Fruit fly (Drosophila melanogaster): Measurements from ENCODE around the gene Fum3.
A peak's percentile ranks its signal among the peaks of the same experiment; 100 is the strongest.

Gene Fum3

dm6 chr3L:11511243-11511642 is 45.6 kb upstream of the Fum3 start (continued):
- TF ChIP-seq yki (optimal IDR thresholded peaks at IDR 0.05) = no peak
- peak; percentile 39 for TF ChIP-seq Dek (tag; optimal IDR thresholded peaks at IDR 0.05)
- TF ChIP-seq HmgZ (tag; optimal IDR thresholded peaks at IDR 0.05) = peak; percentile 22
- 0 out of 4 replicates have a peak, but pooled peaks have one; percentile 38 for TF ChIP-seq chinmo (GFP tag; IDR thresholded peaks at IDR 0.05; ENCODE audit: partially characterized antibody)
- TF ChIP-seq Dip2 (GFP tag; IDR thresholded peaks at IDR 0.05) = no peak
- no peak for TF ChIP-seq seq (GFP tag; IDR thresholded peaks at IDR 0.05)
- TF ChIP-seq stc (GFP tag; IDR thresholded peaks at IDR 0.05) = no peak
- no peak for TF ChIP-seq CG2129 (GFP tag; IDR thresholded peaks at IDR 0.05; ENCODE audit: partially characterized antibody)
- no peak for TF ChIP-seq CG30431 (GFP tag; optimal IDR thresholded peaks at IDR 0.05)
- TF ChIP-seq CG16813 (GFP tag; IDR thresholded peaks at IDR 0.05; ENCODE audit: partially characterized antibody) = peak; percentile 50; the same call in 1 of the 3 replicates
- TF ChIP-seq Rx (GFP tag; IDR thresholded peaks at IDR 0.05) = no peak
- TF ChIP-seq ems (GFP tag; optimal IDR thresholded peaks at IDR 0.05) = no peak
- TF ChIP-seq Ets97D (GFP tag; optimal IDR thresholded peaks at IDR 0.05) = no peak

dm6 chr3L:11510489-11510888 is 44.8 kb upstream of the Fum3 start, which contains the start of gene CG33272:
Gene CG33272 (minus strand): TSS chr3L:11510589.
- peak; percentile 47 for TF ChIP-seq CG13296 (GFP tag; optimal IDR thresholded peaks at IDR 0.05)
- TF ChIP-seq Oaz (GFP tag; IDR thresholded peaks at IDR 0.05) = no peak
- TF ChIP-seq BtbVII (GFP tag; optimal IDR thresholded peaks at IDR 0.05) = peak; percentile 10
- peak; percentile 22 for TF ChIP-seq CG15269 (tag; optimal IDR thresholded peaks at IDR 0.05)
- TF ChIP-seq Med (GFP tag) = peak; percentile 19
- TF ChIP-seq fd3F (GFP tag; optimal IDR thresholded peaks at IDR 0.05) = peak; percentile 51
- TF ChIP-seq luna (GFP tag; optimal IDR thresholded peaks at IDR 0.05) = no peak
- TF ChIP-seq corto (GFP tag; optimal IDR thresholded peaks at IDR 0.05) = no peak
- TF ChIP-seq CG17568 (GFP tag; optimal IDR thresholded peaks at IDR 0.05) = peak; percentile 29
- TF ChIP-seq mirr (GFP tag; optimal IDR thresholded peaks at IDR 0.05) = peak; percentile 20

dm6 chr3L:11509294-11509911 is 43.7 kb upstream of the Fum3 start, which contains the start of the genes Sgs8 and Sgs7:
Gene Sgs8 (minus strand): TSS chr3L:11509394.
Gene Sgs7 (plus strand): TSS chr3L:11509861.
- TF ChIP-seq da (GFP tag; optimal IDR thresholded peaks at IDR 0.05) = no peak
- no peak for TF ChIP-seq CG18476 (GFP tag; optimal IDR thresholded peaks at IDR 0.05)
- TF ChIP-seq CG1647 (GFP tag; optimal IDR thresholded peaks at IDR 0.05) = no peak
- TF ChIP-seq CG8089 (GFP tag; optimal IDR thresholded peaks at IDR 0.05) = no peak
- no peak for TF ChIP-seq HmgZ (tag; optimal IDR thresholded peaks at IDR 0.05)
- TF ChIP-seq CG30403 (GFP tag; optimal IDR thresholded peaks at IDR 0.05) = no peak
- no peak for TF ChIP-seq Mes4 (GFP tag; optimal IDR thresholded peaks at IDR 0.05)
- TF ChIP-seq Bteb2 (GFP tag; optimal IDR thresholded peaks at IDR 0.05) = no peak

dm6 chr3L:11508337-11508736 is 42.7 kb upstream of the Fum3 start, which contains the start of gene CG33500:
Gene CG33500 (plus strand): TSS chr3L:11508637.
- peak; percentile 42 for TF ChIP-seq Med (GFP tag)
- no peak for TF ChIP-seq Neu2 (GFP tag; optimal IDR thresholded peaks at IDR 0.05; ENCODE audit: borderline replicate concordance)
- TF ChIP-seq Hmr (GFP tag; optimal IDR thresholded peaks at IDR 0.05) = peak; percentile 29
- no peak for TF ChIP-seq tap (tag; optimal IDR thresholded peaks at IDR 0.05)
- TF ChIP-seq CG8290 (GFP tag; optimal IDR thresholded peaks at IDR 0.05) = no peak
- peak in 1 of 2 experiments; percentile 8 for TF ChIP-seq CG8290 (tag; optimal IDR thresholded peaks at IDR 0.05)

Data from whole organism, embryonic.